Worm (Caenorhabditis elegans): ENCODE measurements around the gene Y50D4B.1.

Y50D4B.1 gene

ce11 chrV:1112658-1113057 is at the start of gene Y50D4B.1:
TSS of gene Y50D4B.1 (plus strand) at chrV:1112958.
- TF ChIP-seq med-1 (GFP tag; optimal IDR thresholded peaks at IDR 0.05; ENCODE audit: insufficient read depth), result no peak
- TF ChIP-seq ztf-23 (GFP tag; IDR thresholded peaks at IDR 0.05), result no peak

- no peak for TF ChIP-seq tab-1 (GFP tag; IDR thresholded peaks at IDR 0.05)
- TF ChIP-seq ztf-23 (GFP tag; IDR thresholded peaks at IDR 0.05), result no peak
- TF ChIP-seq T22C8.4 (GFP tag; IDR thresholded peaks at IDR 0.05), result no peak
- TF ChIP-seq ref-1 (GFP tag; conservative IDR thresholded peaks at IDR 0.05), result no peak
- TF ChIP-seq cog-1 (tag; optimal IDR thresholded peaks at IDR 0.05), result no peak
- no peak for TF ChIP-seq ztf-29 (GFP tag; IDR thresholded peaks at IDR 0.05)
- no peak for TF ChIP-seq med-1 (GFP tag; optimal IDR thresholded peaks at IDR 0.05; ENCODE audit: insufficient read depth)
- no peak for TF ChIP-seq klf-2 (GFP tag; conservative IDR thresholded peaks at IDR 0.05)
These were observed 48.3 kb upstream of the Y50D4B.1 start, which contains the start of gene str-67 for ce11 chrV:1064491-1064890. TSS of gene str-67 (minus strand) at chrV:1064591.

ce11 chrV:1067468-1067867 is 45.3 kb upstream of the Y50D4B.1 start, which contains the start of gene K10C9.7:
TSS of gene K10C9.7 (minus strand) at chrV:1067568.
- no peak for TF ChIP-seq T22C8.4 (GFP tag; IDR thresholded peaks at IDR 0.05)
- TF ChIP-seq cog-1 (tag; optimal IDR thresholded peaks at IDR 0.05), result no peak
- TF ChIP-seq med-1 (GFP tag; optimal IDR thresholded peaks at IDR 0.05; ENCODE audit: insufficient read depth), result no peak
- no peak for TF ChIP-seq ztf-23 (GFP tag; IDR thresholded peaks at IDR 0.05)
- no peak for TF ChIP-seq flt-1 (GFP tag; IDR thresholded peaks at IDR 0.05)

- no peak for TF ChIP-seq ztf-29 (GFP tag; IDR thresholded peaks at IDR 0.05)
These were observed 37.8 kb upstream of the Y50D4B.1 start, which contains the start of gene K10C9.1 for ce11 chrV:1074946-1075345. TSS of gene K10C9.1 (plus strand) at chrV:1075246.

- TF ChIP-seq klf-2 (GFP tag; conservative IDR thresholded peaks at IDR 0.05), result no peak
- no peak for TF ChIP-seq flt-1 (GFP tag; IDR thresholded peaks at IDR 0.05)
- TF ChIP-seq cog-1 (tag; optimal IDR thresholded peaks at IDR 0.05), result no peak
- no peak for TF ChIP-seq ztf-29 (GFP tag; IDR thresholded peaks at IDR 0.05)
- TF ChIP-seq ztf-23 (GFP tag; IDR thresholded peaks at IDR 0.05), result no peak
- no peak for TF ChIP-seq med-1 (GFP tag; optimal IDR thresholded peaks at IDR 0.05; ENCODE audit: insufficient read depth)
- no peak for TF ChIP-seq T22C8.4 (GFP tag; IDR thresholded peaks at IDR 0.05)
- no peak for TF ChIP-seq ref-1 (GFP tag; conservative IDR thresholded peaks at IDR 0.05)
- no peak for TF ChIP-seq tab-1 (GFP tag; IDR thresholded peaks at IDR 0.05)
These were observed 28.7 kb upstream of the Y50D4B.1 start, which contains the start of gene Y50D4B.6 for ce11 chrV:1084016-1084415. TSS of gene Y50D4B.6 (plus strand) at chrV:1084316.

- no peak for TF ChIP-seq klf-2 (GFP tag; conservative IDR thresholded peaks at IDR 0.05)
- TF ChIP-seq T22C8.4 (GFP tag; IDR thresholded peaks at IDR 0.05), result no peak
- no peak for TF ChIP-seq ref-1 (GFP tag; conservative IDR thresholded peaks at IDR 0.05)
- no peak for TF ChIP-seq tab-1 (GFP tag; IDR thresholded peaks at IDR 0.05)
- TF ChIP-seq flt-1 (GFP tag; IDR thresholded peaks at IDR 0.05), result no peak
- TF ChIP-seq ztf-29 (GFP tag; IDR thresholded peaks at IDR 0.05), result no peak
- TF ChIP-seq ztf-23 (GFP tag; IDR thresholded peaks at IDR 0.05), result no peak
- no peak for TF ChIP-seq cog-1 (tag; optimal IDR thresholded peaks at IDR 0.05)
- no peak for TF ChIP-seq med-1 (GFP tag; optimal IDR thresholded peaks at IDR 0.05; ENCODE audit: insufficient read depth)
These were observed 24.8 kb upstream of the Y50D4B.1 start, which contains the start of gene clec-203 for ce11 chrV:1087983-1088382. TSS of gene clec-203 (plus strand) at chrV:1088283.

ce11 chrV:1092359-1092758 is 20.4 kb upstream of the Y50D4B.1 start, which contains the start of gene Y50D4B.4:
TSS of gene Y50D4B.4 (plus strand) at chrV:1092659.
- no peak for TF ChIP-seq med-1 (GFP tag; optimal IDR thresholded peaks at IDR 0.05; ENCODE audit: insufficient read depth)
- no peak for TF ChIP-seq flt-1 (GFP tag; IDR thresholded peaks at IDR 0.05)
- no peak for TF ChIP-seq ztf-23 (GFP tag; IDR thresholded peaks at IDR 0.05)
- no peak for TF ChIP-seq cog-1 (tag; optimal IDR thresholded peaks at IDR 0.05)
- TF ChIP-seq klf-2 (GFP tag; conservative IDR thresholded peaks at IDR 0.05), result no peak

- TF ChIP-seq med-1 (GFP tag; optimal IDR thresholded peaks at IDR 0.05; ENCODE audit: insufficient read depth), result no peak
- TF ChIP-seq klf-2 (GFP tag; conservative IDR thresholded peaks at IDR 0.05), result no peak
- no peak for TF ChIP-seq ref-1 (GFP tag; conservative IDR thresholded peaks at IDR 0.05)
- TF ChIP-seq cog-1 (tag; optimal IDR thresholded peaks at IDR 0.05), result no peak
- TF ChIP-seq T22C8.4 (GFP tag; IDR thresholded peaks at IDR 0.05), result no peak
- no peak for TF ChIP-seq ztf-23 (GFP tag; IDR thresholded peaks at IDR 0.05)
- no peak for TF ChIP-seq flt-1 (GFP tag; IDR thresholded peaks at IDR 0.05)
- TF ChIP-seq ztf-29 (GFP tag; IDR thresholded peaks at IDR 0.05), result no peak
- TF ChIP-seq tab-1 (GFP tag; IDR thresholded peaks at IDR 0.05), result no peak
These were observed 12.5 kb upstream of the Y50D4B.1 start, which contains the start of gene Y50D4B.2 for ce11 chrV:1100280-1100679. TSS of gene Y50D4B.2 (plus strand) at chrV:1100580.

- TF ChIP-seq tab-1 (GFP tag; IDR thresholded peaks at IDR 0.05) (no peak), klf-2 (GFP tag; conservative IDR thresholded peaks at IDR 0.05) (no peak), flt-1 (GFP tag; IDR thresholded peaks at IDR 0.05) (no peak), T22C8.4 (GFP tag; IDR thresholded peaks at IDR 0.05) (no peak), cog-1 (tag; optimal IDR thresholded peaks at IDR 0.05) (no peak), ztf-23 (GFP tag; IDR thresholded peaks at IDR 0.05) (no peak), med-1 (GFP tag; optimal IDR thresholded peaks at IDR 0.05; ENCODE audit: insufficient read depth) (no peak), ztf-29 (GFP tag; IDR thresholded peaks at IDR 0.05) (no peak), ref-1 (GFP tag; conservative IDR thresholded peaks at IDR 0.05) (no peak)
These were observed 10.2 kb upstream of the Y50D4B.1 start for ce11 chrV:1102569-1102968.

ce11 chrV:1112180-1112579 is 578 bp upstream of the Y50D4B.1 start:
- no peak for TF ChIP-seq klf-2 (GFP tag; conservative IDR thresholded peaks at IDR 0.05)
- TF ChIP-seq flt-1 (GFP tag; IDR thresholded peaks at IDR 0.05), result no peak
- TF ChIP-seq cog-1 (tag; optimal IDR thresholded peaks at IDR 0.05), result no peak
- no peak for TF ChIP-seq T22C8.4 (GFP tag; IDR thresholded peaks at IDR 0.05)
- no peak for TF ChIP-seq ztf-29 (GFP tag; IDR thresholded peaks at IDR 0.05)
- no peak for TF ChIP-seq ztf-23 (GFP tag; IDR thresholded peaks at IDR 0.05)
- TF ChIP-seq tab-1 (GFP tag; IDR thresholded peaks at IDR 0.05), result no peak
- no peak for TF ChIP-seq ref-1 (GFP tag; conservative IDR thresholded peaks at IDR 0.05)
- no peak for TF ChIP-seq med-1 (GFP tag; optimal IDR thresholded peaks at IDR 0.05; ENCODE audit: insufficient read depth)
